Fruit fly (Drosophila melanogaster) whole organism, adult: ENCODE results near the gene H15.

Experiments
- CG11617 ChIP-seq: fragments of 200-800 bp; sonication (Bioruptor generic); optimal IDR thresholded peaks from 2 replicates; lab custom pipeline; 2017; ENCODE audit warnings: mild to moderate bottlenecking, missing biosample characterization, missing genetic modification reagents, missing genetic modification characterization
- CG12768 ChIP-seq: fragments of 200-800 bp; sonication (Bioruptor generic); optimal IDR thresholded peaks from 2 replicates; lab custom pipeline; 2017; ENCODE audit warnings: missing biosample characterization, missing genetic modification characterization, mild to moderate bottlenecking, moderate library complexity, missing genetic modification reagents
- CG14711 ChIP-seq: fragments of 200-800 bp; sonication (Bioruptor generic); optimal IDR thresholded peaks from 2 replicates; lab custom pipeline; 2018; ENCODE audit warnings: missing biosample characterization, mild to moderate bottlenecking, missing genetic modification characterization, moderate library complexity
- CG1620 ChIP-seq: fragments of 200-800 bp; sonication (Bioruptor generic); optimal IDR thresholded peaks from 2 replicates; lab custom pipeline; 2016; ENCODE audit warnings: missing biosample characterization, missing genetic modification characterization
- CG33017 ChIP-seq: fragments of 200-800 bp; sonication (Bioruptor generic); optimal IDR thresholded peaks from 2 replicates; lab custom pipeline; 2018; ENCODE audit warnings: missing biosample characterization, mild to moderate bottlenecking, missing genetic modification characterization, moderate library complexity
- CG5204 ChIP-seq: fragments of 200-800 bp; sonication (Bioruptor generic); optimal IDR thresholded peaks from 2 replicates; lab custom pipeline; 2016; ENCODE audit warnings: missing biosample characterization, missing genetic modification characterization
- CG7045 ChIP-seq: fragments of 200-800 bp; sonication (Bioruptor generic); optimal IDR thresholded peaks from 2 replicates; lab custom pipeline; 2017; ENCODE audit warnings: missing biosample characterization, mild to moderate bottlenecking, missing genetic modification characterization
- CG7101 ChIP-seq: fragments of 200-800 bp; sonication (Bioruptor generic); optimal IDR thresholded peaks from 2 replicates; lab custom pipeline; 2018; ENCODE audit warnings: missing biosample characterization, mild to moderate bottlenecking, missing genetic modification characterization, moderate library complexity
- Clk ChIP-seq: fragments of 200-800 bp; sonication (Bioruptor generic); optimal IDR thresholded peaks from 2 replicates; lab custom pipeline; 2017; ENCODE audit warnings: missing biosample characterization, missing genetic modification characterization
- Crg-1 ChIP-seq: fragments of 200-800 bp; sonication (Bioruptor generic); optimal IDR thresholded peaks from 2 replicates; lab custom pipeline; 2016; ENCODE audit warnings: missing biosample characterization, missing genetic modification characterization
- Hr96 ChIP-seq: fragments of 200-800 bp; sonication (Bioruptor generic); optimal IDR thresholded peaks from 2 replicates; lab custom pipeline; 2016; ENCODE audit warnings: missing biosample characterization, missing genetic modification characterization
- Mnt ChIP-seq: fragments of 200-800 bp; sonication (Bioruptor generic); optimal IDR thresholded peaks from 2 replicates; lab custom pipeline; 2016; ENCODE audit warnings: missing biosample characterization, mild to moderate bottlenecking, missing genetic modification characterization
- bab1 ChIP-seq: fragments of 200-800 bp; sonication (Bioruptor generic); optimal IDR thresholded peaks from 3 replicates; lab custom pipeline; 2019; ENCODE audit warnings: missing biosample characterization, mild to moderate bottlenecking, missing genetic modification characterization, moderate library complexity
- cic ChIP-seq: fragments of 200-800 bp; sonication (Bioruptor generic); optimal IDR thresholded peaks from 2 replicates; lab custom pipeline; 2017; ENCODE audit warnings: missing biosample characterization, mild to moderate bottlenecking, missing genetic modification characterization, moderate library complexity
- cnc ChIP-seq, 2 experiments: fragments of >200 bp; optimal IDR thresholded peaks; 2 replicates each; lab custom pipeline; 2017
- kay ChIP-seq: fragments of 200-800 bp; sonication (Bioruptor generic); peaks from one replicate; lab custom pipeline; 2016; ENCODE audit warnings: missing biosample characterization, missing genetic modification characterization, borderline replicate concordance
- ovo ChIP-seq: fragments of 200-800 bp; sonication (Bioruptor generic); optimal IDR thresholded peaks from 2 replicates; lab custom pipeline; 2016; ENCODE audit warnings: missing biosample characterization, missing genetic modification characterization
- pad ChIP-seq: fragments of 200-800 bp; sonication (Bioruptor generic); optimal IDR thresholded peaks from 3 replicates; lab custom pipeline; 2017; ENCODE audit warnings: missing biosample characterization, missing genetic modification characterization, mild to moderate bottlenecking, moderate library complexity, missing genetic modification reagents
- tj ChIP-seq: fragments of 200-800 bp; sonication (Bioruptor generic); optimal IDR thresholded peaks from 3 replicates; lab custom pipeline; 2017; ENCODE audit warnings: missing biosample characterization, mild to moderate bottlenecking, missing genetic modification characterization, moderate library complexity
- toe ChIP-seq: fragments of 200-800 bp; sonication (Bioruptor generic); optimal IDR thresholded peaks from 2 replicates; lab custom pipeline; 2016; ENCODE audit warnings: missing biosample characterization, missing genetic modification characterization

The H15 gene

dm6 chr2L:5448148-5448547 is 44.1 kb downstream of the H15 start:
- TF ChIP-seq Mnt (GFP tag; lab: Kevin White, UChicago) (no peak), tj (GFP tag; lab: Kevin White, UChicago) (no peak), CG5204 (GFP tag; lab: Kevin White, UChicago) (no peak), CG7101 (tag; lab: Kevin White, UChicago) (no peak), Crg-1 (no peak), cnc (optimal IDR thresholded peaks at IDR 0.05; lab: Kevin White, UChicago) (no peak), toe (GFP tag; lab: Kevin White, UChicago) (no peak), CG1620 (no peak), pad (GFP tag; lab: Kevin White, UChicago) (no peak), CG11617 (no peak), cic (GFP tag; lab: Kevin White, UChicago) (no peak), CG33017 (no peak), Clk (GFP tag; lab: Kevin White, UChicago) (no peak), Hr96 (GFP tag; lab: Kevin White, UChicago) (no peak), CG12768 (GFP tag; lab: Kevin White, UChicago) (no peak), bab1 (GFP tag; lab: Kevin White, UChicago) (no peak), kay (GFP tag; lab: Kevin White, UChicago) (no peak), CG14711 (tag; lab: Kevin White, UChicago) (no peak)

dm6 chr2L:5453077-5453476 is 49.0 kb downstream of the H15 start:
- TF ChIP-seq bab1 (GFP tag; lab: Kevin White, UChicago) (no peak), CG1620 (no peak), CG33017 (no peak), CG7045 (no peak), toe (GFP tag; lab: Kevin White, UChicago) (no peak), Clk (GFP tag; lab: Kevin White, UChicago) (no peak), Mnt (GFP tag; lab: Kevin White, UChicago) (no peak)

dm6 chr2L:5459740-5460287 is 55.7 kb downstream of the H15 start:
- no peak for TF ChIP-seq bab1 (GFP tag; lab: Kevin White, UChicago)
- TF ChIP-seq Mnt (GFP tag; lab: Kevin White, UChicago), result no peak
- TF ChIP-seq CG12768 (GFP tag; lab: Kevin White, UChicago), result no peak
- TF ChIP-seq CG7045, result no peak
- no peak for TF ChIP-seq Hr96 (GFP tag; lab: Kevin White, UChicago)
- no peak for TF ChIP-seq pad (GFP tag; lab: Kevin White, UChicago)
- no peak for TF ChIP-seq CG5204 (GFP tag; lab: Kevin White, UChicago)
- TF ChIP-seq tj (GFP tag; lab: Kevin White, UChicago), result no peak
- TF ChIP-seq CG1620, result no peak
- TF ChIP-seq Clk (GFP tag; lab: Kevin White, UChicago), result no peak
- TF ChIP-seq CG14711 (tag; lab: Kevin White, UChicago), result no peak
- no peak for TF ChIP-seq CG11617
- no peak for TF ChIP-seq kay (GFP tag; lab: Kevin White, UChicago)
- TF ChIP-seq toe (GFP tag; lab: Kevin White, UChicago), result no peak

- TF ChIP-seq Clk (GFP tag; lab: Kevin White, UChicago), result no peak
- peak; percentile 80 for TF ChIP-seq pad (GFP tag; lab: Kevin White, UChicago)
- TF ChIP-seq ovo (GFP tag; lab: Kevin White, UChicago), result peak; percentile 11
- TF ChIP-seq tj (GFP tag; lab: Kevin White, UChicago), result peak; percentile 83
- no peak for TF ChIP-seq Hr96 (GFP tag; lab: Kevin White, UChicago)
- TF ChIP-seq CG1620, result no peak
Measured at dm6 chr2L:5460907-5461723, 57.0 kb downstream of the H15 start, which contains the start of gene mid. Gene mid, plus strand, starts transcription at chr2L:5461639.

- TF ChIP-seq toe (GFP tag; lab: Kevin White, UChicago) (no peak), Hr96 (GFP tag; lab: Kevin White, UChicago) (no peak), tj (GFP tag; lab: Kevin White, UChicago) (peak; percentile 98), CG7101 (tag; lab: Kevin White, UChicago) (no peak), Mnt (GFP tag; lab: Kevin White, UChicago) (no peak), bab1 (GFP tag; lab: Kevin White, UChicago) (peak; percentile 33), ovo (GFP tag; lab: Kevin White, UChicago) (no peak), CG14711 (tag; lab: Kevin White, UChicago) (no peak), cnc (optimal IDR thresholded peaks at IDR 0.05; lab: Kevin White, UChicago) (no peak), cic (GFP tag; lab: Kevin White, UChicago) (no peak)
Measured at dm6 chr2L:5463029-5463428, 58.9 kb downstream of the H15 start.
